Worm (Caenorhabditis elegans): ENCODE data around the gene T01B11.1.

- TF ChIP-seq nhr-11 (tag; optimal IDR thresholded peaks at IDR 0.05): no peak
- no peak for TF ChIP-seq fos-1 (tag; optimal IDR thresholded peaks at IDR 0.05)
- TF ChIP-seq unc-39 (tag; optimal IDR thresholded peaks at IDR 0.05): no peak
- no peak for TF ChIP-seq lin-13 (GFP tag; optimal IDR thresholded peaks at IDR 0.05)
- no peak for TF ChIP-seq crh-2 (tag; optimal IDR thresholded peaks at IDR 0.05)
Observed at ce11 chrIV:8488043-8488442, 41.0 kb downstream of the T01B11.1 start.

Data from whole organism, L2 larva.